Fruit fly (Drosophila melanogaster) whole organism, embryonic: ENCODE measurements around the gene Rsph1.

ENCODE experiments used
- BEAF-32 ChIP-seq: fragments of 200-800 bp; sonication (Bioruptor generic); optimal IDR thresholded peaks from 3 replicates; lab custom pipeline; 2017; ENCODE audit warnings: missing biosample characterization, missing genetic modification characterization, mild to moderate bottlenecking, moderate library complexity, missing genetic modification reagents
- Bdp1 ChIP-seq: fragments of 200-800 bp; sonication (Bioruptor generic); optimal IDR thresholded peaks from 3 replicates; lab custom pipeline; 2016; ENCODE audit warnings: missing biosample characterization, missing genetic modification characterization
- C15 ChIP-seq: fragments of 200-800 bp; sonication (Bioruptor generic); IDR thresholded peaks from 3 replicates; pipeline ENCODE4 v1.3.6; 2022; ENCODE audit warnings: missing biosample characterization, missing genetic modification characterization
- CG11456 ChIP-seq: fragments of 200-800 bp; sonication (Bioruptor generic); IDR thresholded peaks from 3 replicates; pipeline ENCODE4 v1.3.6; 2022; ENCODE audit warnings: missing biosample characterization, missing genetic modification characterization
- CG11695 ChIP-seq: fragments of 200-800 bp; sonication (Bioruptor generic); IDR thresholded peaks from 3 replicates; pipeline ENCODE4 v1.3.6; 2022; ENCODE audit warnings: missing biosample characterization, missing genetic modification characterization
- CG13894 ChIP-seq: fragments of 200-800 bp; sonication (Bioruptor generic); optimal IDR thresholded peaks from 3 replicates; lab custom pipeline; 2018; ENCODE audit warnings: missing biosample characterization, mild to moderate bottlenecking, missing genetic modification characterization, moderate library complexity
- CG14441 ChIP-seq: fragments of 200-800 bp; sonication (Bioruptor generic); IDR thresholded peaks from 2 replicates; pipeline ENCODE4 v1.3.6; 2022; ENCODE audit warnings: missing biosample characterization, missing genetic modification characterization
- CG17186 ChIP-seq: fragments of 200-800 bp; sonication (Bioruptor generic); optimal IDR thresholded peaks from 3 replicates; lab custom pipeline; 2017; ENCODE audit warnings: missing biosample characterization, missing genetic modification reagents, missing genetic modification characterization
- CG18619 ChIP-seq: fragments of 200-800 bp; sonication (Bioruptor generic); optimal IDR thresholded peaks from 3 replicates; lab custom pipeline; 2017; ENCODE audit warnings: missing biosample characterization, mild to moderate bottlenecking, missing genetic modification characterization
- CG18764 ChIP-seq: fragments of 200-800 bp; sonication (Bioruptor generic); optimal IDR thresholded peaks from 3 replicates; lab custom pipeline; 2016; ENCODE audit warnings: missing biosample characterization, missing genetic modification characterization
- CG2116 ChIP-seq: fragments of 200-800 bp; sonication (Bioruptor generic); optimal IDR thresholded peaks from 3 replicates; lab custom pipeline; 2018; ENCODE audit warnings: missing biosample characterization, mild to moderate bottlenecking, missing genetic modification characterization
- CG2202 ChIP-seq: fragments of 200-800 bp; sonication (Bioruptor generic); optimal IDR thresholded peaks from 2 replicates; lab custom pipeline; 2018; ENCODE audit warnings: missing biosample characterization, mild to moderate bottlenecking, missing genetic modification characterization
- CG3281 ChIP-seq: fragments of 200-800 bp; sonication (Bioruptor generic); optimal IDR thresholded peaks from 3 replicates; lab custom pipeline; 2017; ENCODE audit warnings: missing biosample characterization, mild to moderate bottlenecking, missing genetic modification characterization
- CG33213 ChIP-seq: fragments of 200-800 bp; sonication (Bioruptor generic); optimal IDR thresholded peaks from 3 replicates; lab custom pipeline; 2016; ENCODE audit warnings: missing biosample characterization, missing genetic modification characterization
- CG34422 ChIP-seq: fragments of 200-800 bp; sonication (Bioruptor generic); IDR thresholded peaks from 3 replicates; pipeline ENCODE4 v1.3.6; 2022; ENCODE audit warnings: missing biosample characterization, missing genetic modification characterization
- CG3995 ChIP-seq: fragments of 200-800 bp; sonication (Bioruptor generic); optimal IDR thresholded peaks from 3 replicates; lab custom pipeline; 2016; ENCODE audit warnings: missing biosample characterization, missing genetic modification characterization
- CG6272 ChIP-seq: fragments of 200-800 bp; sonication (Bioruptor generic); IDR thresholded peaks from 2 replicates; pipeline ENCODE4 v1.3.6; 2022; ENCODE audit warnings: missing biosample characterization, missing genetic modification characterization
- CG6854 ChIP-seq: fragments of 200-800 bp; sonication (Bioruptor generic); optimal IDR thresholded peaks from 3 replicates; lab custom pipeline; 2017; ENCODE audit warnings: missing biosample characterization, mild to moderate bottlenecking, missing genetic modification characterization
- CG8924 ChIP-seq: fragments of 200-800 bp; optimal IDR thresholded peaks from 3 replicates; lab custom pipeline; 2019; ENCODE audit warnings: missing biosample characterization, mild to moderate bottlenecking, missing genetic modification characterization, moderate library complexity
- CkIIα-i1 ChIP-seq: fragments of 200-800 bp; sonication (Bioruptor generic); IDR thresholded peaks from 2 replicates; pipeline ENCODE4 v1.3.6; 2022; ENCODE audit warnings: missing biosample characterization, missing genetic modification characterization
- Deaf1 ChIP-seq: fragments of 200-800 bp; optimal IDR thresholded peaks from 3 replicates; lab custom pipeline; 2019; ENCODE audit warnings: missing biosample characterization, mild to moderate bottlenecking, missing genetic modification characterization, moderate library complexity
- Dref ChIP-seq: fragments of 200-800 bp; sonication (Bioruptor generic); IDR thresholded peaks from 2 replicates; pipeline ENCODE4 v1.3.6; 2022; ENCODE audit warnings: missing biosample characterization, missing genetic modification characterization
- Lhr ChIP-seq: fragments of 200-800 bp; sonication (Bioruptor generic); optimal IDR thresholded peaks from 3 replicates; lab custom pipeline; 2017; ENCODE audit warnings: mild to moderate bottlenecking, missing biosample characterization, missing genetic modification reagents, missing genetic modification characterization
- Pdp1 ChIP-seq, 2 experiments: fragments of 200-800 bp; sonication (Bioruptor generic); optimal IDR thresholded peaks; 3 replicates each; lab custom pipeline; 2016; ENCODE audit warnings: missing biosample characterization in 2 of 2, missing genetic modification characterization in 2 of 2, mild to moderate bottlenecking in 1 of 2, moderate library complexity in 1 of 2
- Stat92E ChIP-seq, 3 experiments: fragments of >200 bp in 2 of 3; fragments of 200-800 bp in 1 of 3; sonication (Bioruptor generic) in 1 of 3; optimal IDR thresholded peaks; 2 replicates each; lab custom pipeline; 2017 to 2019; ENCODE audit warnings: missing biosample characterization in 3 of 3, missing genetic modification characterization in 3 of 3, mild to moderate bottlenecking in 1 of 3, moderate library complexity in 1 of 3
- amos ChIP-seq: fragments of 200-800 bp; sonication (Bioruptor generic); IDR thresholded peaks from 2 replicates; pipeline ENCODE4 v1.3.6; 2022; ENCODE audit warnings: missing biosample characterization, missing genetic modification characterization; ENCODE audit not compliant: partially characterized antibody
- bsh ChIP-seq, 2 experiments: fragments of 200-800 bp; sonication (Bioruptor generic); optimal IDR thresholded peaks; 2 replicates each; lab custom pipeline; 2017 to 2018; ENCODE audit warnings: mild to moderate bottlenecking in 2 of 2, missing biosample characterization in 2 of 2, missing genetic modification characterization in 2 of 2, moderate library complexity in 1 of 2
- dan ChIP-seq: fragments of 200-800 bp; sonication (Bioruptor generic); IDR thresholded peaks from 2 replicates; pipeline ENCODE4 v1.3.6; 2022; ENCODE audit warnings: missing biosample characterization, missing genetic modification characterization
- danr ChIP-seq: fragments of 200-800 bp; sonication (Bioruptor generic); IDR thresholded peaks from 2 replicates; pipeline ENCODE4 v1.3.6; 2022; ENCODE audit warnings: missing biosample characterization, missing genetic modification characterization
- ewg ChIP-seq: fragments of 200-800 bp; sonication (Bioruptor generic); optimal IDR thresholded peaks from 3 replicates; lab custom pipeline; 2017; ENCODE audit warnings: mild to moderate bottlenecking, missing biosample characterization, missing genetic modification reagents, missing genetic modification characterization
- fu2 ChIP-seq: fragments of 200-800 bp; sonication (Bioruptor generic); optimal IDR thresholded peaks from 2 replicates; lab custom pipeline; 2016; ENCODE audit warnings: missing biosample characterization, missing genetic modification characterization
- jing ChIP-seq: fragments of 200-800 bp; sonication (Bioruptor generic); optimal IDR thresholded peaks from 2 replicates; lab custom pipeline; 2018; ENCODE audit warnings: missing biosample characterization, mild to moderate bottlenecking, missing genetic modification characterization
- lbe ChIP-seq: fragments of 200-800 bp; sonication (Bioruptor generic); optimal IDR thresholded peaks from 2 replicates; lab custom pipeline; 2016; ENCODE audit warnings: missing biosample characterization, mild to moderate bottlenecking, missing genetic modification characterization
- org-1 ChIP-seq: fragments of 200-800 bp; sonication (Bioruptor generic); optimal IDR thresholded peaks from 2 replicates; lab custom pipeline; 2017; ENCODE audit warnings: missing biosample characterization, missing genetic modification characterization
- p53 ChIP-seq: fragments of 200-800 bp; sonication (Bioruptor generic); optimal IDR thresholded peaks from 2 replicates; lab custom pipeline; 2016; ENCODE audit warnings: missing biosample characterization, missing genetic modification characterization
- pho ChIP-seq: fragments of 200-800 bp; sonication (Bioruptor generic); optimal IDR thresholded peaks from 2 replicates; lab custom pipeline; 2016; ENCODE audit warnings: missing biosample characterization, missing genetic modification characterization
- sens ChIP-seq: fragments of 200-800 bp; sonication (Bioruptor generic); peaks from one replicate; lab custom pipeline; 2016; ENCODE audit warnings: missing biosample characterization, missing genetic modification characterization
- slbo ChIP-seq: fragments of 200-800 bp; sonication (Bioruptor generic); IDR thresholded peaks from 2 replicates; pipeline ENCODE4 v1.3.6; 2022; ENCODE audit warnings: missing biosample characterization, missing genetic modification characterization
- tin ChIP-seq: fragments of 200-800 bp; sonication (Bioruptor generic); optimal IDR thresholded peaks from 3 replicates; lab custom pipeline; 2016; ENCODE audit warnings: missing biosample characterization, missing genetic modification characterization
- unpg ChIP-seq: fragments of 200-800 bp; sonication (Bioruptor generic); optimal IDR thresholded peaks from 3 replicates; lab custom pipeline; 2018; ENCODE audit warnings: missing biosample characterization, mild to moderate bottlenecking, missing genetic modification characterization, moderate library complexity

Rsph1 gene

DNA sequence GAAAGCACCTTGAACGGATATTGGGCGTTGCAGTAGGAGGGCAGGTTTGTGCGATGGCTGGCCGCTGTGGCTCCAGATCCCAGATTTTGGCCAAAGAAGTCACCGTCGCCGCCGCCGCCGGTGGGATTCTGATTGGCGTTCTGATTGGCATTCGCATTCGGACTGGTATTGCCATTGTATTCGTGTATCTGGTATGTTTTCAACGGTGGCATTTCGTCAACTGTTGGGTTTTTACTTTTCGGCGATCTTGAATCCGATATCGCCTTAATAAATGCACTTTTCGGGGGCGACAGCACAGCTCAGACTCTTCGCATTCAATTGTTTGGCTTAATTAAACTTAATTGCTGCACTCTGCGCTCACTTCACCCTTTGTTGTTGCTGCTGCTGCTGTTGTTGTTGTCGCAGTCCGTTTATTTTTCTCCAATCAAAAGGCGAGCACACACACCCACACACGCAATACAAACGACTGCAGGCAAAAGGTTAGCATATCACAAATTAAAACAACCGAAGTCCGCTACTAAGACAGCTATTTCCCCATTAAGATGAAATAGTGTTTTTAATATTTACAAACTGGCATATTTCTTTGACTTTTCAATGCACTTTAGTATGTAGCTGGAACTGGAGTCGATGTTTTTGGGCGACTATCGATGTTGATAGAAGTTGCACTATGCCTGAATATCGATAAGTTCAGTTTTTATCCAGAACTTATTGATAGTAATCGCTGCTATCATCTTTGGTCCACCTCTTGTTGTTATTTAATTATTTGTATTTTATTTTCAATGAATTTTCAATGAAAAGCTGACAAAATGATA, 36.2 kb downstream of the Rsph1 start, which contains the start of the genes CG9426 and mRF1 (continued):
- TF ChIP-seq CG17186 (GFP tag; lab: Kevin White, UChicago) (peak; percentile 19), sens (GFP tag; lab: Kevin White, UChicago) (peak; percentile 88), CG13894 (tag; lab: Kevin White, UChicago) (peak; percentile 3), org-1 (no peak), lbe (GFP tag; lab: Kevin White, UChicago) (peak; percentile 34), tin (GFP tag; lab: Kevin White, UChicago) (no peak), Pdp1 (GFP tag; optimal IDR thresholded peaks at IDR 0.05; lab: Kevin White, UChicago) (peak in 1 of 2 experiments; percentile 84), CG8924 (tag; lab: Kevin White, UChicago) (peak; percentile 62), CG2116 (GFP tag; lab: Kevin White, UChicago) (peak; percentile 92), C15 (GFP tag; lab: Robert Waterston, UW) (no peak), CG3995 (GFP tag; lab: Kevin White, UChicago) (peak; percentile 62), slbo (GFP tag; lab: Robert Waterston, UW) (peak; percentile 50; the same call in 1 of the 2 replicates), CG11456 (GFP tag; lab: Robert Waterston, UW) (no peak), BEAF-32 (GFP tag; lab: Kevin White, UChicago) (peak; percentile 95), Deaf1 (tag; lab: Kevin White, UChicago) (no peak), jing (GFP tag; lab: Kevin White, UChicago) (no peak), CG6272 (GFP tag; lab: Robert Waterston, UW) (peak; percentile 45; the same call in 1 of the 2 replicates), CG6854 (GFP tag; lab: Kevin White, UChicago) (no peak), unpg (GFP tag; lab: Kevin White, UChicago) (peak; percentile 40), CG14441 (peak; percentile 22; the same call in 1 of the 2 replicates), amos (GFP tag; lab: Robert Waterston, UW) (peak; percentile 97), Dref (GFP tag; lab: Robert Waterston, UW) (peak; percentile 96), ewg (GFP tag; lab: Kevin White, UChicago) (no peak), CG18764 (GFP tag; lab: Kevin White, UChicago) (no peak), danr (no peak), Lhr (GFP tag; lab: Kevin White, UChicago) (no peak), CG34422 (GFP tag; lab: Robert Waterston, UW) (peak; percentile 65; the same call in 1 of the 3 replicates), Bdp1 (GFP tag; lab: Kevin White, UChicago) (no peak), CG11695 (GFP tag; lab: Robert Waterston, UW) (no peak), CG2202 (tag; lab: Kevin White, UChicago) (no peak), bsh (GFP tag; optimal IDR thresholded peaks at IDR 0.05; lab: Kevin White, UChicago) (no peak), CG3281 (GFP tag; lab: Kevin White, UChicago) (peak; percentile 13), p53 (GFP tag; lab: Kevin White, UChicago) (peak; percentile 31), pho (peak; percentile 30), CG33213 (GFP tag; lab: Kevin White, UChicago) (peak; percentile 13), fu2 (GFP tag; lab: Kevin White, UChicago) (peak; percentile 14), Stat92E (GFP tag; optimal IDR thresholded peaks at IDR 0.05; lab: Kevin White, UChicago) (peak in 1 of 3 experiments; percentile 34), dan (GFP tag; lab: Robert Waterston, UW) (no peak), CkIIα-i1 (GFP tag; lab: Robert Waterston, UW) (no peak), CG18619 (GFP tag; lab: Kevin White, UChicago) (no peak)
